Fruit fly (Drosophila melanogaster) whole organism, adult: ENCODE results near the gene mus312.

Experiments
- CG11617 ChIP-seq: fragments of 200-800 bp; sonication (Bioruptor generic); optimal IDR thresholded peaks from 2 replicates; lab custom pipeline; 2017; ENCODE audit warnings: mild to moderate bottlenecking, missing biosample characterization, missing genetic modification reagents, missing genetic modification characterization
- CG33017 ChIP-seq: fragments of 200-800 bp; sonication (Bioruptor generic); optimal IDR thresholded peaks from 2 replicates; lab custom pipeline; 2018; ENCODE audit warnings: missing biosample characterization, mild to moderate bottlenecking, missing genetic modification characterization, moderate library complexity
- CG5204 ChIP-seq: fragments of 200-800 bp; sonication (Bioruptor generic); optimal IDR thresholded peaks from 2 replicates; lab custom pipeline; 2016; ENCODE audit warnings: missing biosample characterization, missing genetic modification characterization
- Clk ChIP-seq: fragments of 200-800 bp; sonication (Bioruptor generic); optimal IDR thresholded peaks from 2 replicates; lab custom pipeline; 2017; ENCODE audit warnings: missing biosample characterization, missing genetic modification characterization
- kay ChIP-seq: fragments of 200-800 bp; sonication (Bioruptor generic); peaks from one replicate; lab custom pipeline; 2016; ENCODE audit warnings: missing biosample characterization, missing genetic modification characterization, borderline replicate concordance
- tj ChIP-seq: fragments of 200-800 bp; sonication (Bioruptor generic); optimal IDR thresholded peaks from 3 replicates; lab custom pipeline; 2017; ENCODE audit warnings: missing biosample characterization, mild to moderate bottlenecking, missing genetic modification characterization, moderate library complexity
- toe ChIP-seq: fragments of 200-800 bp; sonication (Bioruptor generic); optimal IDR thresholded peaks from 2 replicates; lab custom pipeline; 2016; ENCODE audit warnings: missing biosample characterization, missing genetic modification characterization

- no peak for TF ChIP-seq CG5204 (GFP tag; lab: Kevin White, UChicago)
- no peak for TF ChIP-seq Clk (GFP tag; lab: Kevin White, UChicago)
- TF ChIP-seq tj: no peak
- no peak for TF ChIP-seq kay (GFP tag; lab: Kevin White, UChicago)
- TF ChIP-seq toe (GFP tag; lab: Kevin White, UChicago): no peak
- no peak for TF ChIP-seq CG33017 (tag; lab: Kevin White, UChicago)
- no peak for TF ChIP-seq CG11617 (GFP tag; lab: Kevin White, UChicago)
Observed at dm6 chr3L:7312754-7313153, 16.2 kb upstream of the mus312 start, which contains the start of gene unc-13-4A.
